Worm (Caenorhabditis elegans) whole organism, midembryonic: ENCODE data around the gene AH6.17.

ENCODE experiments used
- T22C8.4 ChIP-seq: fragments of 200-800 bp; sonication (Bioruptor generic); IDR thresholded peaks from 2 replicates; pipeline ENCODE4 v1.3.6; 2022; ENCODE audit warnings: missing genetic modification characterization, missing compliant biosample characterization
- cog-1 ChIP-seq: sonication (generic microtip); optimal IDR thresholded peaks from 2 replicates; lab custom pipeline; 2016; ENCODE audit warnings: missing genetic modification characterization, missing compliant biosample characterization
- flt-1 ChIP-seq: fragments of 200-800 bp; sonication (Bioruptor generic); IDR thresholded peaks from 2 replicates; pipeline ENCODE4 v1.3.6; 2022; ENCODE audit warnings: missing genetic modification characterization, missing compliant biosample characterization
- ref-1 ChIP-seq: fragments of 200-800 bp; sonication (Bioruptor generic); conservative IDR thresholded peaks from 2 replicates; pipeline ENCODE4 v1.3.6; 2022; ENCODE audit warnings: missing genetic modification reagents, missing genetic modification characterization, missing compliant biosample characterization

DNA sequence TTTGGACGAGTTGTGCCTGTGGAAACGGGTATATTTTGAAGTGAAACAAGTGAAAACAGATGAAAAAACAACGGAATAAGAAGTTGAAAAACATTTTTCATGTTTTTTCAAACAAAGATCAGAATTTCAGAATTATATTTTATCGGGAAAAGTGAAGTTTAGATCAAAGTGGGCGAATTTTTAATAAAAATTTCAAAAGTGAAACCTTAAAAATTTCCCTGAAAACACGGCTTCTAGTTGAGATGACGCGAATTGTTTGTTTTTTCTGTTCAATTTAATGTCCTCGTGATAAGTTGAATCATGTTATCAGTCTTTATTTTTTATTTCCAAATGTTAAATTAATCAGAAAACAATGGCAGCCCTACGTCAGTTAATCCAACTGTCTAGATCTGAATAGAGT, 15.8 kb upstream of the AH6.17 start, which contains the start of gene gcy-3:
- TF ChIP-seq T22C8.4 (GFP tag; lab: Robert Waterston, UW), result no peak
- no peak for TF ChIP-seq flt-1 (GFP tag; lab: Robert Waterston, UW)
- TF ChIP-seq ref-1 (GFP tag; lab: Robert Waterston, UW), result no peak
- no peak for TF ChIP-seq cog-1 (tag; lab: Kevin White, UChicago)
